Worm (Caenorhabditis elegans) whole organism, L1 larva: ENCODE data around the gene R11.4.

Experiments
- Y116A8C.19 ChIP-seq: sonication (generic microtip); optimal IDR thresholded peaks from 2 replicates; lab custom pipeline; 2016; ENCODE audit warnings: missing compliant biosample characterization, missing genetic modification characterization, borderline replicate concordance
- blmp-1 ChIP-seq: fragments of 150-350 bp; optimal IDR thresholded peaks from 2 replicates; lab custom pipeline; 2014; ENCODE audit warnings: missing biosample characterization, missing genetic modification characterization
- ceh-82 ChIP-seq, 3 experiments: fragments of 150-350 bp in 1 of 3; sonication (generic microtip) in 2 of 3; optimal IDR thresholded peaks; 2 replicates each; lab custom pipeline; 2014 to 2017; ENCODE audit warnings: missing biosample characterization in 3 of 3, missing genetic modification characterization in 3 of 3
- ceh-88 ChIP-seq: fragments of 200-800 bp; sonication (Bioruptor generic); IDR thresholded peaks from 2 replicates; pipeline ENCODE4 v1.3.6; 2022; ENCODE audit warnings: missing genetic modification characterization, missing compliant biosample characterization
- ceh-90 ChIP-seq: sonication (generic microtip); optimal IDR thresholded peaks from 2 replicates; lab custom pipeline; 2016; ENCODE audit warnings: missing genetic modification characterization, missing compliant biosample characterization
- ces-1 ChIP-seq: fragments of 150-350 bp; optimal IDR thresholded peaks from 2 replicates; lab custom pipeline; 2014; ENCODE audit warnings: missing biosample characterization, missing genetic modification reagents, missing genetic modification characterization
- dpl-1 ChIP-seq, 3 experiments: fragments of 150-350 bp in 2 of 3; sonication (generic microtip) in 1 of 3; optimal IDR thresholded peaks; 2 replicates each; lab custom pipeline; 2014 to 2017; ENCODE audit warnings: missing biosample characterization in 3 of 3, missing genetic modification characterization in 3 of 3, missing genetic modification reagents in 3 of 3
- efl-1 ChIP-seq, 4 experiments: fragments of 150-350 bp; optimal IDR thresholded peaks in 3 of 4; peaks in 1 of 4; 1 replicate in 1 of 4; 2 replicates in 3 of 4; lab custom pipeline; 2014; ENCODE audit warnings: missing biosample characterization in 2 of 4, missing genetic modification characterization in 2 of 4, missing genetic modification reagents in 2 of 4
- elt-2 ChIP-seq: sonication (generic microtip); optimal IDR thresholded peaks from 2 replicates; lab custom pipeline; 2016; ENCODE audit warnings: missing genetic modification characterization, mild to moderate bottlenecking, inconsistent platforms, missing compliant biosample characterization, missing genetic modification reagents
- elt-3 ChIP-seq, 6 experiments: fragments of 150-350 bp in 1 of 6; sonication (generic microtip); optimal IDR thresholded peaks; 2 replicates each; lab custom pipeline; 2017 to 2018; ENCODE audit warnings: missing biosample characterization in 6 of 6, missing genetic modification characterization in 6 of 6, inconsistent platforms in 1 of 6
- fkh-4 ChIP-seq: sonication (generic microtip); optimal IDR thresholded peaks from 2 replicates; lab custom pipeline; 2016; ENCODE audit warnings: missing compliant biosample characterization, missing genetic modification characterization, borderline replicate concordance
- fkh-8 ChIP-seq: sonication (generic microtip); optimal IDR thresholded peaks from 2 replicates; lab custom pipeline; 2016; ENCODE audit warnings: mild to moderate bottlenecking, missing genetic modification characterization, missing compliant biosample characterization
- fos-1 ChIP-seq: fragments of 150-350 bp; optimal IDR thresholded peaks from 2 replicates; lab custom pipeline; 2014; ENCODE audit warnings: missing biosample characterization, missing genetic modification characterization
- grh-1 ChIP-seq: fragments of 200-800 bp; sonication (Bioruptor generic); IDR thresholded peaks from 2 replicates; pipeline ENCODE4 v1.3.6; 2022; ENCODE audit warnings: missing genetic modification reagents, missing genetic modification characterization, missing compliant biosample characterization
- hlh-4 ChIP-seq: sonication (generic microtip); optimal IDR thresholded peaks from 2 replicates; lab custom pipeline; 2016; ENCODE audit warnings: mild to moderate bottlenecking, missing genetic modification characterization, missing compliant biosample characterization
- hpl-2 ChIP-seq: fragments of 150-350 bp; optimal IDR thresholded peaks from 2 replicates; lab custom pipeline; 2014; ENCODE audit warnings: missing biosample characterization, missing genetic modification reagents, missing genetic modification characterization
- lin-14 ChIP-seq: fragments of 200-800 bp; sonication (Bioruptor generic); optimal IDR thresholded peaks from 2 replicates; lab custom pipeline; 2018; ENCODE audit warnings: mild to moderate bottlenecking, missing genetic modification characterization, moderate library complexity, missing compliant biosample characterization
- lin-15B ChIP-seq: fragments of 150-350 bp; sonication (generic microtip); optimal IDR thresholded peaks from 3 replicates; lab custom pipeline; 2014; ENCODE audit warnings: missing biosample characterization, missing genetic modification characterization
- lin-35 ChIP-seq, 2 experiments: fragments of 150-350 bp; optimal IDR thresholded peaks; 2 replicates each; lab custom pipeline; 2014; ENCODE audit warnings: missing biosample characterization in 2 of 2, missing genetic modification characterization in 2 of 2, missing genetic modification reagents in 2 of 2
- lin-39 ChIP-seq: fragments of 150-350 bp; optimal IDR thresholded peaks from 2 replicates; lab custom pipeline; 2014; ENCODE audit warnings: missing biosample characterization, missing genetic modification reagents, missing genetic modification characterization
- mab-9 ChIP-seq: fragments of 200-800 bp; sonication (Bioruptor generic); IDR thresholded peaks from 2 replicates; pipeline ENCODE4 v1.3.6; 2022; ENCODE audit warnings: missing genetic modification reagents, missing genetic modification characterization, missing compliant biosample characterization
- mdl-1 ChIP-seq, 2 experiments: fragments of 150-350 bp; optimal IDR thresholded peaks; 2 replicates each; lab custom pipeline; 2014 to 2017; ENCODE audit warnings: missing biosample characterization in 2 of 2, missing genetic modification characterization in 2 of 2, inconsistent platforms in 1 of 2
- nhr-19 ChIP-seq: fragments of 200-800 bp; sonication (Bioruptor generic); conservative IDR thresholded peaks from 2 replicates; pipeline ENCODE4 v1.3.6; 2022; ENCODE audit warnings: missing genetic modification characterization, missing compliant biosample characterization
- nhr-20 ChIP-seq: sonication (generic microtip); optimal IDR thresholded peaks from 2 replicates; lab custom pipeline; 2016; ENCODE audit warnings: mild to moderate bottlenecking, missing genetic modification characterization, missing compliant biosample characterization
- nhr-28 ChIP-seq: fragments of 150-350 bp; optimal IDR thresholded peaks from 2 replicates; lab custom pipeline; 2014; ENCODE audit warnings: missing biosample characterization, missing genetic modification characterization
- nhr-71 ChIP-seq: sonication (generic microtip); optimal IDR thresholded peaks from 2 replicates; lab custom pipeline; 2016; ENCODE audit warnings: mild to moderate bottlenecking, missing genetic modification characterization, moderate library complexity, missing compliant biosample characterization
- nhr-76 ChIP-seq: sonication (generic microtip); optimal IDR thresholded peaks from 2 replicates; lab custom pipeline; 2017; ENCODE audit warnings: missing biosample characterization, missing genetic modification characterization
- nhr-84 ChIP-seq: sonication (generic microtip); optimal IDR thresholded peaks from 2 replicates; lab custom pipeline; 2017; ENCODE audit warnings: missing biosample characterization, missing genetic modification characterization
- nhr-85 ChIP-seq: sonication (generic microtip); peaks from one replicate; lab custom pipeline; 2016; ENCODE audit warnings: missing genetic modification characterization, inconsistent platforms, missing compliant biosample characterization
- pax-3 ChIP-seq: fragments of 200-800 bp; sonication (Bioruptor generic); optimal IDR thresholded peaks from 2 replicates; lab custom pipeline; 2018; ENCODE audit warnings: mild to moderate bottlenecking, missing genetic modification characterization, moderate library complexity, missing compliant biosample characterization
- pqm-1 ChIP-seq: sonication (generic microtip); optimal IDR thresholded peaks from 3 replicates; lab custom pipeline; 2017; ENCODE audit warnings: missing biosample characterization, missing genetic modification characterization
- snpc-4 ChIP-seq: fragments of 150-350 bp; optimal IDR thresholded peaks from 2 replicates; lab custom pipeline; 2014; ENCODE audit warnings: missing biosample characterization, missing genetic modification characterization
- snu-23 ChIP-seq: sonication (generic microtip); optimal IDR thresholded peaks from 2 replicates; lab custom pipeline; 2016; ENCODE audit warnings: missing genetic modification characterization, missing compliant biosample characterization
- unc-130 ChIP-seq: fragments of 150-350 bp; optimal IDR thresholded peaks from 2 replicates; lab custom pipeline; 2017; ENCODE audit warnings: missing biosample characterization, missing genetic modification characterization, inconsistent platforms
- unc-62 ChIP-seq: fragments of 150-350 bp; optimal IDR thresholded peaks from 2 replicates; lab custom pipeline; 2014; ENCODE audit warnings: missing biosample characterization, missing genetic modification reagents, missing genetic modification characterization
- zag-1 ChIP-seq: fragments of 150-350 bp; optimal IDR thresholded peaks from 2 replicates; lab custom pipeline; 2014; ENCODE audit warnings: missing biosample characterization, missing genetic modification characterization

The R11.4 gene

DNA sequence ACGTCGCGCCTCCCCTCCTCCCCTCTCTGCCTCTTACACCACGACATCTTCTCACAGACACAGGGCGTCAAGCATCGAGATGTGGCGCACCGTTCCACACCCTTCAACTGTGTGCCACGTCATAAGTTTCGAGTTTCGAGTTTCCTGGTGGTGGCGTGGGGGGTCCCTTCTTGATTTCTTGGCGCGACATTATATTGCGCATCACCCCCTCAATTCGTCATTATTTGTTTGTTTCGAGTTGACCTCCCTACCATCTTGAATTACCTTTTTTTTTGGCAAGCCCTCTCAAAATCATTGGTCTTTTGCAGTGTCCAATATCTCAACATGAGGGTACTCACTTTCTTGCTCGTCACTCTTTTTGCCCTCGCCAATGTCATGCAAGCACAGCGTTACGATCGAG is 26.3 kb downstream of the R11.4 start, which contains the start of gene nlp-67:
Gene nlp-67 (plus strand): TSS at position 301 of the 400 bp plus-strand sequence.
- TF ChIP-seq unc-62 (GFP tag; lab: Kevin White, UChicago) (no peak), efl-1 (optimal IDR thresholded peaks at IDR 0.05; lab: Kevin White, UChicago) (no peak), efl-1 (GFP tag; optimal IDR thresholded peaks at IDR 0.05 in 1 of 2; lab: Kevin White, UChicago) (no peak), fos-1 (tag; lab: Kevin White, UChicago) (no peak), nhr-20 (tag; lab: Kevin White, UChicago) (no peak), hpl-2 (GFP tag; lab: Kevin White, UChicago) (no peak), nhr-19 (GFP tag; lab: Robert Waterston, UW) (no peak), grh-1 (GFP tag; lab: Robert Waterston, UW) (no peak), nhr-85 (tag; lab: Kevin White, UChicago) (no peak), nhr-84 (tag; lab: Kevin White, UChicago) (no peak), lin-15B (no peak), zag-1 (tag; lab: Kevin White, UChicago) (no peak), mab-9 (no peak), unc-130 (tag; lab: Kevin White, UChicago) (no peak), Y116A8C.19 (tag; lab: Kevin White, UChicago) (no peak), ceh-90 (tag; lab: Kevin White, UChicago) (no peak), snu-23 (GFP tag; lab: Kevin White, UChicago) (no peak)

DNA sequence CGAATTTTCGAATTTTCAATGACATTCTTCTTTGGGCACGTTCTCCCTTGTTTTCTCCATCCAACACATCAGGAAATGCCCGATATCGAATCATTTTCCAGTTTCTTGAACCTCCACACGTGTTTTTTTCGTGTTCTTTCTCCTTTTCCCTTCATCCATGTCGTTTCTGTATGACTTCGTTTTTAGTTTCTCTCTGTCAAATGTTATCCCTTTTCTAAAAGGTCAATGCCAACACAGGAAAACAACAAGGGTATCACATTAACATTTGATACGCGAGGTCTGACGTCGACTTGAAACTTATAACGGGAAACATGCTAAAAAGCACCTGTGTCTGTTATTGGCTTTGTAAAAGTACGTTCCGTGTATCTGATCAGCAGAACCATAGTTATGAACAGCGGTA is 37.6 kb downstream of the R11.4 start:
- TF ChIP-seq lin-14 (GFP tag; lab: Kevin White, UChicago): peak; percentile 6
- peak; percentile 67 for TF ChIP-seq nhr-85 (tag; lab: Kevin White, UChicago)
- TF ChIP-seq blmp-1: peak; percentile 39
- no peak for TF ChIP-seq mdl-1 (tag; optimal IDR thresholded peaks at IDR 0.05; lab: Kevin White, UChicago)
- TF ChIP-seq elt-3 (tag; optimal IDR thresholded peaks at IDR 0.05; lab: Kevin White, UChicago): peak in 2 of 6 experiments; percentile 26 to 68
- TF ChIP-seq, all 84 proteins: peak for 4

ce11 chrX:16166994-16167393 is 43.4 kb downstream of the R11.4 start:
- TF ChIP-seq pqm-1 (tag; lab: Kevin White, UChicago) (no peak), snpc-4 (tag; lab: Kevin White, UChicago) (peak; percentile 52)

DNA sequence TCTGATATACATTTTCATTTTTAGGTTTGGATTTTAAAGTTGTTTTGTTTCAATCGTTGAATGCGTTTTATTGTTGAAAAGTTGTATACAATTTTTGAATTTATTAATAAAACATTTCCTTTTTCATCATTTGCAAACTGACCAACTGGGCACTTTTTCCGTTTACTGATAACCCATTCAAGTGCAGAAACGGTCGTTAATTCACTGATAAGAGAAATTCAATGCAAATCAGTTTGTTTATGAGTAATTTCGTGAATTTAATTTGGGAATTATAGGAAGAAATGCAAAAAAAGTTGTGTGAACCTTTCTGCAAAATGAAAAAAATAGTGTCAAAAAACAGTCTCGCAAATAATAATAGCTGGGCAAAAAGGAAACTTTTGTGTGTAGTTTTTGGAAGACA is 43.9 kb downstream of the R11.4 start:
- TF ChIP-seq dpl-1 (GFP tag; optimal IDR thresholded peaks at IDR 0.05; lab: Kevin White, UChicago): no peak
- TF ChIP-seq hlh-4: no peak
- peak; percentile 80 for TF ChIP-seq elt-2 (tag; lab: Kevin White, UChicago)

- TF ChIP-seq pax-3 (tag; lab: Kevin White, UChicago) (no peak), ces-1 (GFP tag; lab: Kevin White, UChicago) (no peak), elt-2 (tag; lab: Kevin White, UChicago) (peak; percentile 97), pqm-1 (tag; lab: Kevin White, UChicago) (no peak), mdl-1 (tag; optimal IDR thresholded peaks at IDR 0.05; lab: Kevin White, UChicago) (peak in 1 of 2 experiments; percentile 43), fkh-4 (tag; lab: Kevin White, UChicago) (no peak), fkh-8 (no peak), nhr-20 (tag; lab: Kevin White, UChicago) (peak; percentile 31), ceh-82 (tag; optimal IDR thresholded peaks at IDR 0.05; lab: Kevin White, UChicago) (no peak), ceh-88 (GFP tag; lab: Robert Waterston, UW) (no peak), lin-39 (tag; lab: Kevin White, UChicago) (no peak), nhr-28 (tag; lab: Kevin White, UChicago) (no peak), nhr-71 (peak; percentile 4), nhr-76 (no peak), efl-1 (optimal IDR thresholded peaks at IDR 0.05; lab: Kevin White, UChicago) (no peak), efl-1 (GFP tag; optimal IDR thresholded peaks at IDR 0.05 in 1 of 2; lab: Kevin White, UChicago) (peak in 1 of 2 experiments; percentile 42), lin-35 (GFP tag; optimal IDR thresholded peaks at IDR 0.05; lab: Kevin White, UChicago) (peak in 1 of 2 experiments; percentile 4)
Measured at ce11 chrX:16163402-16163801, 47.0 kb downstream of the R11.4 start, which contains the start of gene F09C8.1. TSS of gene F09C8.1 (minus strand) at chrX:16163524.
